Worm (Caenorhabditis elegans): ENCODE measurements around the gene F16G10.8.

ce11 chrII:2335572-2335971, 47.7 kb downstream of the F16G10.8 start, which contains the start of gene F43C11.7:
- no peak for TF ChIP-seq egl-27 (tag; optimal IDR thresholded peaks at IDR 0.05)
- TF ChIP-seq lin-39 (tag; optimal IDR thresholded peaks at IDR 0.05), result no peak
- TF ChIP-seq mdl-1 (tag; optimal IDR thresholded peaks at IDR 0.05), result no peak
- TF ChIP-seq mbf-1 (tag; optimal IDR thresholded peaks at IDR 0.05), result no peak
- TF ChIP-seq lsy-2 (tag; optimal IDR thresholded peaks at IDR 0.05), result no peak
